Worm (Caenorhabditis elegans): ENCODE results near the gene F13E9.9.

- TF ChIP-seq him-1 (tag; optimal IDR thresholded peaks at IDR 0.05) (no peak), W03F9.2 (tag; optimal IDR thresholded peaks at IDR 0.05) (no peak)
These were observed 14.7 kb downstream of the F13E9.9 start, which contains the start of gene F13E9.5 for ce11 chrIV:10884263-10884662.

Measured in whole organism, L4/young adult.